Worm (Caenorhabditis elegans) whole organism, young adult: ENCODE results near the gene col-158.

Experiments used
- B0261.1 ChIP-seq: sonication (generic microtip); optimal IDR thresholded peaks from 2 replicates; lab custom pipeline; 2016; ENCODE audit warnings: mild to moderate bottlenecking, missing genetic modification characterization, moderate library complexity, missing compliant biosample characterization
- B0336.3 ChIP-seq: fragments of 200-800 bp; sonication (Bioruptor generic); IDR thresholded peaks from 2 replicates; pipeline ENCODE4 v1.3.6; 2022; ENCODE audit warnings: missing genetic modification characterization, missing compliant biosample characterization
- D2030.7 ChIP-seq: fragments of 200-800 bp; sonication (Bioruptor generic); IDR thresholded peaks from 2 replicates; pipeline ENCODE4 v1.3.6; 2022; ENCODE audit warnings: missing genetic modification reagents, missing genetic modification characterization, missing compliant biosample characterization
- F23B12.7 ChIP-seq: sonication (generic microtip); optimal IDR thresholded peaks from 2 replicates; lab custom pipeline; 2017; ENCODE audit warnings: missing genetic modification characterization, mild to moderate bottlenecking, missing compliant biosample characterization, antibody characterized with exemption, moderate library complexity; ENCODE audit not compliant: insufficient read depth
- T07F8.4 ChIP-seq: sonication (generic microtip); optimal IDR thresholded peaks from 2 replicates; lab custom pipeline; 2016; ENCODE audit warnings: mild to moderate bottlenecking, missing genetic modification characterization, moderate library complexity, missing compliant biosample characterization
- T26A5.8 ChIP-seq: sonication (generic microtip); optimal IDR thresholded peaks from 2 replicates; lab custom pipeline; 2016; ENCODE audit warnings: missing genetic modification characterization, missing compliant biosample characterization
- Y56A3A.18 ChIP-seq: fragments of 200-800 bp; sonication (Bioruptor generic); IDR thresholded peaks from 2 replicates; pipeline ENCODE4 v1.3.6; 2022; ENCODE audit warnings: missing genetic modification reagents, missing genetic modification characterization, missing compliant biosample characterization
- ZK185.1 ChIP-seq: sonication (generic microtip); optimal IDR thresholded peaks from 2 replicates; lab custom pipeline; 2016; ENCODE audit warnings: mild to moderate bottlenecking, missing genetic modification characterization, missing compliant biosample characterization; ENCODE audit not compliant: poor library complexity, severe bottlenecking
- aptf-2 ChIP-seq: fragments of 200-800 bp; sonication (Bioruptor generic); conservative IDR thresholded peaks from 2 replicates; pipeline ENCODE4 v1.3.6; 2022; ENCODE audit warnings: missing genetic modification reagents, missing genetic modification characterization, missing compliant biosample characterization
- atf-7 ChIP-seq: sonication (generic microtip); optimal IDR thresholded peaks from 2 replicates; lab custom pipeline; 2017; ENCODE audit warnings: mild to moderate bottlenecking, missing genetic modification characterization, missing compliant biosample characterization
- athp-1 ChIP-seq: sonication (generic microtip); optimal IDR thresholded peaks from 2 replicates; lab custom pipeline; 2017; ENCODE audit warnings: mild to moderate bottlenecking, missing genetic modification characterization, missing compliant biosample characterization
- attf-3 ChIP-seq: fragments of 200-800 bp; sonication (Bioruptor generic); conservative IDR thresholded peaks from 2 replicates; pipeline ENCODE4 v1.3.6; 2022; ENCODE audit warnings: missing genetic modification reagents, missing genetic modification characterization, missing compliant biosample characterization
- ccch-3 ChIP-seq: fragments of 200-800 bp; sonication (Bioruptor generic); optimal IDR thresholded peaks from 2 replicates; lab custom pipeline; 2018; ENCODE audit warnings: mild to moderate bottlenecking, missing genetic modification characterization, missing compliant biosample characterization
- ceh-91 ChIP-seq: fragments of 200-800 bp; sonication (Bioruptor generic); IDR thresholded peaks from 2 replicates; pipeline ENCODE4 v1.3.6; 2022; ENCODE audit warnings: missing genetic modification reagents, missing genetic modification characterization, missing compliant biosample characterization
- chd-7 ChIP-seq: sonication (generic microtip); optimal IDR thresholded peaks from 2 replicates; lab custom pipeline; 2016; ENCODE audit warnings: mild to moderate bottlenecking, missing genetic modification characterization, moderate library complexity, missing compliant biosample characterization
- dox-1 ChIP-seq: fragments of 200-800 bp; sonication (Bioruptor generic); IDR thresholded peaks from 2 replicates; pipeline ENCODE4 v1.3.6; 2022; ENCODE audit warnings: missing genetic modification reagents, missing genetic modification characterization, missing compliant biosample characterization
- dpff-1 ChIP-seq: sonication (generic microtip); optimal IDR thresholded peaks from 2 replicates; lab custom pipeline; 2017; ENCODE audit warnings: mild to moderate bottlenecking, missing genetic modification characterization, missing compliant biosample characterization
- egl-18 ChIP-seq: fragments of 200-800 bp; sonication (Bioruptor generic); IDR thresholded peaks from 2 replicates; pipeline ENCODE4 v1.3.6; 2022; ENCODE audit warnings: missing genetic modification reagents, missing genetic modification characterization, missing compliant biosample characterization
- ets-4 ChIP-seq: fragments of 200-800 bp; sonication (Bioruptor generic); optimal IDR thresholded peaks from 2 replicates; lab custom pipeline; 2018; ENCODE audit warnings: mild to moderate bottlenecking, missing genetic modification characterization, missing compliant biosample characterization
- him-1 ChIP-seq: sonication (generic microtip); optimal IDR thresholded peaks from 2 replicates; lab custom pipeline; 2016; ENCODE audit warnings: missing genotype, missing genetic modification reagents, missing genetic modification characterization, missing compliant biosample characterization
- hlh-12 ChIP-seq: sonication (generic microtip); optimal IDR thresholded peaks from 2 replicates; lab custom pipeline; 2016; ENCODE audit warnings: missing genetic modification characterization, missing compliant biosample characterization
- hrde-1 ChIP-seq: sonication (generic microtip); optimal IDR thresholded peaks from 2 replicates; lab custom pipeline; 2016; ENCODE audit warnings: missing genetic modification characterization, mild to moderate bottlenecking, missing compliant biosample characterization, moderate library complexity, missing genotype, missing genetic modification reagents, borderline replicate concordance
- let-526 ChIP-seq: fragments of 200-800 bp; sonication (Bioruptor generic); IDR thresholded peaks from 2 replicates; pipeline ENCODE4 v1.3.6; 2022; ENCODE audit warnings: missing genetic modification reagents, missing genetic modification characterization, missing compliant biosample characterization
- let-607 ChIP-seq, 2 experiments: fragments of 200-800 bp in 1 of 2; sonication (Bioruptor generic) in 1 of 2; sonication (generic microtip) in 1 of 2; optimal IDR thresholded peaks; 2 replicates each; lab custom pipeline; 2016 to 2018; ENCODE audit warnings: mild to moderate bottlenecking in 2 of 2, missing compliant biosample characterization in 2 of 2, missing genetic modification characterization in 2 of 2, moderate library complexity in 2 of 2, missing genotype in 1 of 2
- lin-26 ChIP-seq: fragments of 200-800 bp; sonication (Bioruptor generic); IDR thresholded peaks from 2 replicates; pipeline ENCODE4 v1.3.6; 2022; ENCODE audit warnings: missing genetic modification reagents, missing genetic modification characterization, missing compliant biosample characterization
- lin-35 ChIP-seq, 3 experiments: fragments of 150-350 bp in 2 of 3; sonication (generic microtip) in 1 of 3; optimal IDR thresholded peaks; 2 replicates each; lab custom pipeline; 2014 to 2018; ENCODE audit warnings: missing biosample characterization in 3 of 3, missing genetic modification characterization in 3 of 3, missing genetic modification reagents in 3 of 3
- lin-40 ChIP-seq: sonication (generic microtip); optimal IDR thresholded peaks from 2 replicates; lab custom pipeline; 2016; ENCODE audit warnings: missing genetic modification characterization, mild to moderate bottlenecking, missing compliant biosample characterization, missing genotype, missing genetic modification reagents
- madf-6 ChIP-seq: fragments of 200-800 bp; sonication (Bioruptor generic); IDR thresholded peaks from 2 replicates; pipeline ENCODE4 v1.3.6; 2022; ENCODE audit warnings: missing genetic modification reagents, missing genetic modification characterization, missing compliant biosample characterization
- madf-8 ChIP-seq: fragments of 200-800 bp; sonication (Bioruptor generic); conservative IDR thresholded peaks from 2 replicates; pipeline ENCODE4 v1.3.6; 2022; ENCODE audit warnings: missing genetic modification reagents, missing genetic modification characterization, missing compliant biosample characterization
- mes-4 ChIP-seq: sonication (generic microtip); optimal IDR thresholded peaks from 2 replicates; lab custom pipeline; 2016; ENCODE audit warnings: missing genotype, missing genetic modification characterization, missing compliant biosample characterization
- nhr-120 ChIP-seq: fragments of 200-800 bp; sonication (Bioruptor generic); IDR thresholded peaks from 2 replicates; pipeline ENCODE4 v1.3.6; 2022; ENCODE audit warnings: missing genetic modification characterization, missing compliant biosample characterization
- pbrm-1 ChIP-seq: fragments of 200-800 bp; sonication (Bioruptor generic); IDR thresholded peaks from 2 replicates; pipeline ENCODE4 v1.3.6; 2022; ENCODE audit warnings: missing genetic modification reagents, missing genetic modification characterization, missing compliant biosample characterization
- pha-4 ChIP-seq: fragments of 150-350 bp; sonication (generic microtip); optimal IDR thresholded peaks from 2 replicates; lab custom pipeline; 2014; ENCODE audit warnings: missing biosample characterization, missing genetic modification reagents, missing genetic modification characterization
- rcor-1 ChIP-seq: fragments of 200-800 bp; sonication (Bioruptor generic); IDR thresholded peaks from 2 replicates; pipeline ENCODE4 v1.3.6; 2022; ENCODE audit warnings: missing genetic modification reagents, missing genetic modification characterization, missing compliant biosample characterization
- sdz-38 ChIP-seq: sonication (generic microtip); optimal IDR thresholded peaks from 2 replicates; lab custom pipeline; 2016; ENCODE audit warnings: missing genotype, missing genetic modification characterization, missing compliant biosample characterization
- sea-2 ChIP-seq: fragments of 200-800 bp; sonication (Bioruptor generic); IDR thresholded peaks from 2 replicates; pipeline ENCODE4 v1.3.6; 2022; ENCODE audit warnings: missing genetic modification characterization, missing compliant biosample characterization
- tbp1 ChIP-seq: fragments of 200-800 bp; sonication (Bioruptor generic); optimal IDR thresholded peaks from 2 replicates; lab custom pipeline; 2018; ENCODE audit warnings: mild to moderate bottlenecking, missing genetic modification characterization, missing compliant biosample characterization
- tbx-9 ChIP-seq: sonication (generic microtip); optimal IDR thresholded peaks from 2 replicates; lab custom pipeline; 2016; ENCODE audit warnings: borderline replicate concordance, missing genetic modification characterization, inconsistent platforms, missing compliant biosample characterization
- unc-62 ChIP-seq: fragments of 150-350 bp; optimal IDR thresholded peaks from 2 replicates; lab custom pipeline; 2014; ENCODE audit warnings: missing biosample characterization, missing genetic modification reagents, missing genetic modification characterization
- ztf-22 ChIP-seq: fragments of 200-800 bp; sonication (Bioruptor generic); optimal IDR thresholded peaks from 2 replicates; lab custom pipeline; 2018; ENCODE audit warnings: mild to moderate bottlenecking, missing genetic modification characterization, moderate library complexity, missing compliant biosample characterization
- ztf-28 ChIP-seq: fragments of 200-800 bp; sonication (Bioruptor generic); IDR thresholded peaks from 2 replicates; pipeline ENCODE4 v1.3.6; 2022; ENCODE audit warnings: missing genetic modification reagents, missing genetic modification characterization, missing compliant biosample characterization

col-158 gene

ce11 chrV:11782809-11783440 lies 46.5 kb upstream of the col-158 start, which contains the start of gene F55A11.11 (continued):
- TF ChIP-seq madf-8 (peak; percentile 37; the same call in 1 of the 2 replicates), let-607 (tag; optimal IDR thresholded peaks at IDR 0.05; lab: Kevin White, UChicago) (peak; percentile 54 to 76), B0261.1 (tag; lab: Kevin White, UChicago) (peak; percentile 99), chd-7 (tag; lab: Kevin White, UChicago) (peak; percentile 92), dox-1 (GFP tag; lab: Robert Waterston, UW) (peak; percentile 93; the same call in 1 of the 2 replicates), nhr-120 (GFP tag; lab: Robert Waterston, UW) (no peak), F23B12.7 (tag; lab: Kevin White, UChicago) (peak; percentile 73), B0336.3 (GFP tag; lab: Robert Waterston, UW) (peak; percentile 84), aptf-2 (GFP tag; lab: Robert Waterston, UW) (0 out of 2 replicates have a peak, but pooled peaks have one; percentile 7), ccch-3 (GFP tag; lab: Kevin White, UChicago) (peak; percentile 14), mes-4 (tag; lab: Kevin White, UChicago) (peak; percentile 84), unc-62 (peak; percentile 54), pbrm-1 (peak; percentile 88), Y56A3A.18 (GFP tag; lab: Robert Waterston, UW) (peak; percentile 89), hrde-1 (tag; lab: Kevin White, UChicago) (peak; percentile 92), egl-18 (peak; percentile 85; the same call in 1 of the 2 replicates), tbp1 (GFP tag; lab: Kevin White, UChicago) (peak; percentile 100), dpff-1 (tag; lab: Kevin White, UChicago) (no peak), lin-40 (peak; percentile 73), madf-6 (GFP tag; lab: Robert Waterston, UW) (peak; percentile 82), sdz-38 (no peak), him-1 (tag; lab: Kevin White, UChicago) (peak; percentile 97), lin-26 (GFP tag; lab: Robert Waterston, UW) (peak; percentile 97), T26A5.8 (tag; lab: Kevin White, UChicago) (peak; percentile 89), T07F8.4 (tag; lab: Kevin White, UChicago) (peak; percentile 83), attf-3 (peak; percentile 75), athp-1 (tag; lab: Kevin White, UChicago) (peak; percentile 94), sea-2 (GFP tag; lab: Robert Waterston, UW) (peak; percentile 74; the same call in 1 of the 2 replicates), ztf-22 (GFP tag; lab: Kevin White, UChicago) (peak; percentile 76), rcor-1 (GFP tag; lab: Robert Waterston, UW) (peak; percentile 84), lin-35 (GFP tag; optimal IDR thresholded peaks at IDR 0.05; lab: Kevin White, UChicago) (peak in 2 of 3 experiments; percentile 24 to 85), pha-4 (tag; lab: Kevin White, UChicago) (no peak), ceh-91 (GFP tag; lab: Robert Waterston, UW) (no peak), tbx-9 (tag; lab: Kevin White, UChicago) (peak; percentile 52), D2030.7 (GFP tag; lab: Robert Waterston, UW) (peak; percentile 83), atf-7 (tag; lab: Kevin White, UChicago) (peak; percentile 77), ZK185.1 (tag; lab: Kevin White, UChicago) (peak; percentile 91), ets-4 (GFP tag; lab: Kevin White, UChicago) (peak; percentile 82), let-526 (GFP tag; lab: Robert Waterston, UW) (peak; percentile 90), ztf-28 (GFP tag; lab: Robert Waterston, UW) (peak; percentile 88), hlh-12 (tag; lab: Kevin White, UChicago) (peak; percentile 81)
